Fruit fly (Drosophila melanogaster) whole organism, adult: Measurements from ENCODE around the gene CG4619.

ENCODE experiments used
- CG1620 ChIP-seq: fragments of 200-800 bp; sonication (Bioruptor generic); optimal IDR thresholded peaks from 2 replicates; lab custom pipeline; 2016; ENCODE audit warnings: missing biosample characterization, missing genetic modification characterization
- CG7101 ChIP-seq: fragments of 200-800 bp; sonication (Bioruptor generic); optimal IDR thresholded peaks from 2 replicates; lab custom pipeline; 2018; ENCODE audit warnings: missing biosample characterization, mild to moderate bottlenecking, missing genetic modification characterization, moderate library complexity
- Clk ChIP-seq: fragments of 200-800 bp; sonication (Bioruptor generic); optimal IDR thresholded peaks from 2 replicates; lab custom pipeline; 2017; ENCODE audit warnings: missing biosample characterization, missing genetic modification characterization
- Crg-1 ChIP-seq: fragments of 200-800 bp; sonication (Bioruptor generic); optimal IDR thresholded peaks from 2 replicates; lab custom pipeline; 2016; ENCODE audit warnings: missing biosample characterization, missing genetic modification characterization
- Hr96 ChIP-seq: fragments of 200-800 bp; sonication (Bioruptor generic); optimal IDR thresholded peaks from 2 replicates; lab custom pipeline; 2016; ENCODE audit warnings: missing biosample characterization, missing genetic modification characterization
- Mnt ChIP-seq: fragments of 200-800 bp; sonication (Bioruptor generic); optimal IDR thresholded peaks from 2 replicates; lab custom pipeline; 2016; ENCODE audit warnings: missing biosample characterization, mild to moderate bottlenecking, missing genetic modification characterization
- bab1 ChIP-seq: fragments of 200-800 bp; sonication (Bioruptor generic); optimal IDR thresholded peaks from 3 replicates; lab custom pipeline; 2019; ENCODE audit warnings: missing biosample characterization, mild to moderate bottlenecking, missing genetic modification characterization, moderate library complexity
- cnc ChIP-seq, 2 experiments: fragments of >200 bp; optimal IDR thresholded peaks; 2 replicates each; lab custom pipeline; 2017
- kay ChIP-seq: fragments of 200-800 bp; sonication (Bioruptor generic); peaks from one replicate; lab custom pipeline; 2016; ENCODE audit warnings: missing biosample characterization, missing genetic modification characterization, borderline replicate concordance
- ovo ChIP-seq: fragments of 200-800 bp; sonication (Bioruptor generic); optimal IDR thresholded peaks from 2 replicates; lab custom pipeline; 2016; ENCODE audit warnings: missing biosample characterization, missing genetic modification characterization
- pad ChIP-seq: fragments of 200-800 bp; sonication (Bioruptor generic); optimal IDR thresholded peaks from 3 replicates; lab custom pipeline; 2017; ENCODE audit warnings: missing biosample characterization, missing genetic modification characterization, mild to moderate bottlenecking, moderate library complexity, missing genetic modification reagents
- tj ChIP-seq: fragments of 200-800 bp; sonication (Bioruptor generic); optimal IDR thresholded peaks from 3 replicates; lab custom pipeline; 2017; ENCODE audit warnings: missing biosample characterization, mild to moderate bottlenecking, missing genetic modification characterization, moderate library complexity
- toe ChIP-seq: fragments of 200-800 bp; sonication (Bioruptor generic); optimal IDR thresholded peaks from 2 replicates; lab custom pipeline; 2016; ENCODE audit warnings: missing biosample characterization, missing genetic modification characterization

- no peak for TF ChIP-seq kay (GFP tag; lab: Kevin White, UChicago)
- no peak for TF ChIP-seq Hr96 (GFP tag; lab: Kevin White, UChicago)
- TF ChIP-seq Clk (GFP tag; lab: Kevin White, UChicago) = no peak
- TF ChIP-seq CG7101 (tag; lab: Kevin White, UChicago) = no peak
- no peak for TF ChIP-seq tj
- TF ChIP-seq ovo = no peak
- no peak for TF ChIP-seq bab1 (GFP tag; lab: Kevin White, UChicago)
- TF ChIP-seq Mnt (GFP tag; lab: Kevin White, UChicago) = no peak
- no peak for TF ChIP-seq pad (GFP tag; lab: Kevin White, UChicago)
- TF ChIP-seq cnc (optimal IDR thresholded peaks at IDR 0.05; lab: Kevin White, UChicago) = no peak
- TF ChIP-seq toe (GFP tag; lab: Kevin White, UChicago) = no peak
- TF ChIP-seq Crg-1 (GFP tag; lab: Kevin White, UChicago) = no peak
- no peak for TF ChIP-seq CG1620 (GFP tag; lab: Kevin White, UChicago)
Observed at dm6 chr2L:9984078-9984772, 45.6 kb downstream of the CG4619 start, which contains the start of gene bib.
